ENCODE assay signal across 2 fruit fly cellular contexts in genomic region chr2L:12110810-12111209, dm6.
TF ChIP-seq lines count a peak whose summit lies in the region.

Gene Phae2, plus strand, starts transcription at chr2L:12111110.

- no peak for TF ChIP-seq CTCF in whole organism, embryonic (GFP tag; optimal IDR thresholded peaks at IDR 0.05; lab: Kevin White, UChicago)

TF ChIP-seq in whole organism, embryonic, 481 proteins besides CTCF, POLR2A, EP300 and RAD21:
- TF ChIP-seq ind (GFP tag; optimal IDR thresholded peaks at IDR 0.05; lab: Kevin White, UChicago) (no peak), exex (tag; optimal IDR thresholded peaks at IDR 0.05; lab: Kevin White, UChicago) (peak; percentile 50), CG42726 (GFP tag; IDR thresholded peaks at IDR 0.05; lab: Robert Waterston, UW; ENCODE audit: partially characterized antibody) (0 out of 2 replicates have a peak, but pooled peaks have one; percentile 6), br (optimal IDR thresholded peaks at IDR 0.05; lab: Kevin White, UChicago) (no peak), odd (GFP tag; optimal IDR thresholded peaks at IDR 0.05; lab: Kevin White, UChicago) (no peak), h (optimal IDR thresholded peaks at IDR 0.05; lab: Kevin White, UChicago) (no peak), zen (tag; optimal IDR thresholded peaks at IDR 0.05; lab: Kevin White, UChicago) (no peak)

TF ChIP-seq in whole organism, prepupa, 60 proteins besides CTCF, POLR2A, EP300 and RAD21:
- peak; percentile 32 for TF ChIP-seq Eip78C (GFP tag; lab: Kevin White, UChicago)
- TF ChIP-seq dac (GFP tag; optimal IDR thresholded peaks at IDR 0.05; lab: Kevin White, UChicago): no peak
TF ChIP-seq in whole organism, prepupa: peak in this region for 1.
